Fruit fly (Drosophila melanogaster) S2 (cell line): ENCODE measurements around the gene CG43880.

ENCODE experiments used
- CG8478 ChIP-seq: fragments of >200 bp; optimal IDR thresholded peaks from 2 replicates; lab custom pipeline; 2018
- CTCF ChIP-seq, 2 experiments: fragments of >200 bp; optimal IDR thresholded peaks; 2 replicates each; lab custom pipeline; 2018

CG43880 gene

DNA sequence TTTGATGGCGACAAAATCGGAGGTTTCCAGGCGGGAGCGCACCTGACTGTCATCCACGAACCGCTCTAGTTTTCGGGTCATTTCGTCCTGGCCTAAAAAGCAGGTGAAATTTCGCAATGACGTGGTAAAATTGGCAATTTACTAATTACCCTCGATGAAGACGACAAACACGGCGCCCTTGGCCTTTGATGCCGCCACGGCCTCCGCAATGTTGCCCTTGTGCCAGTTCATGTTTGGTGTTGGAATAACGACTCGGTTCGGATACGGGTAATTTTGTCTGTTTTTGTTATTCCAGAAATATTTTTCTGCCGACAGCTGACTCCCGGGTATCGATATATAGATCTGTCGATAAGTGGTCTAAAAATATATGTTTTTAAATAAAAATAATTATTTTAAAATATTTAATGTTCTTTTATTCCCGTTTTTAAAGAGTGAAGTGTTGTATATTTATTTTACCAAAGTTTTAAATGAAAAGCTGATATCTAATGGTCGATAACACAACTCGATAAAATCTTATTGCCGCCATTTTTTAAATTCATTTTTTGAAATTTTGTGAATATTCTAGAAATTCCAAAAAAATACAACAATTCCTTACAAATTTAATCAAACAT lies 28.7 kb upstream of the CG43880 start, which contains the start of gene CG8042:
CG8042 (minus strand) TSS at position 321 of the 611 bp plus-strand sequence.
- TF ChIP-seq CG8478 (lab: Kevin White, UChicago) (no peak), CTCF (optimal IDR thresholded peaks at IDR 0.05; lab: Kevin White, UChicago) (no peak)

DNA sequence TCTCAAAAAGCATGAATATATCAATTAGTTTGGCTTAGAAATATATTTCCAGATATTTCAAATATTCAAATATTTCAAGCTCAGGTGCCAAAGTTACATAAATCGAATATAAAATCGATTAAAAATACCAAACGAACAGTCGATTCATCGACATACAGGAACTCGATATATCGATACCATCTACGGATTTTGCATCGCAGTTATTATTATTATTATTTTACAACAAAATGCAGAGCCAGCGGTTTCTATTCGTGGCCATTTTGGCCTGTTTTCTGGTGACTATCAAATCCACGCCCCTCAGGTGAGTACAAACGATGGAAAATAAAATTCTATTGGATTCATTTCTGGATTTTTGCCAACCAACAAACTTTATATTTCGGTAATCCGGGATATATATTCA lies 24.3 kb upstream of the CG43880 start, which contains the start of gene RNaseX25:
RNaseX25 (plus strand) TSS at position 147 of the 400 bp plus-strand sequence.
- TF ChIP-seq CTCF (optimal IDR thresholded peaks at IDR 0.05; lab: Kevin White, UChicago), result no peak
- TF ChIP-seq CG8478 (lab: Kevin White, UChicago), result no peak

DNA sequence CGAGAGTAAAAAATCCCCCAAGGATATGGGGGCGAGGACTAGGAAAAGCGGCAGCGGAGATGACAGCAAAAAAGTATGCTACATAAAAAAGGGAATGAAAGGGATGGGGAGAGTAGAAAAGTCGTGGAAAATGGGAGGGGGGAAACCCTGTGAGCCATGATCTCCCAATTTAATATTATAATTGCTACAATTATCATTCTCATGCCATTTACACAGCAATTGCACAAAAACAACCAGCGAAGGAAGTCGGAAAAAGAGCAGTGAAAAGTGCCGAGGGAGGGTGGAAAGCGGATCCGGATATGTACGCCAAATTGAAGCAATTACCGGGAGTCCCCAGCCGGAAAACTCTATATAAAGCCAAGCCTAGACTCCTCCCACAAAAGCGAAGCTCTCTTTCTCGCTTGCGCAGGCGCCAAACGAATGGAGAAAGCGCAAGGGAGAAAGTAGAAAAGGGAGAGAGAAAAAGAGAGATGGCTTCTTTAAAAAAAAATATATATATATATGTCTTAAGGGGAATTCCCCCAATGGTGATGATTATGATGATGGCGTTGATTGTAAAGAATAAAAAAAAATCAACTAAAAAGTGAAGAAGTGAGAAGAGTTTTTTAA lies 22.4 kb upstream of the CG43880 start:
- TF ChIP-seq CTCF (optimal IDR thresholded peaks at IDR 0.05; lab: Kevin White, UChicago), result no peak
- no peak for TF ChIP-seq CG8478 (lab: Kevin White, UChicago)

DNA sequence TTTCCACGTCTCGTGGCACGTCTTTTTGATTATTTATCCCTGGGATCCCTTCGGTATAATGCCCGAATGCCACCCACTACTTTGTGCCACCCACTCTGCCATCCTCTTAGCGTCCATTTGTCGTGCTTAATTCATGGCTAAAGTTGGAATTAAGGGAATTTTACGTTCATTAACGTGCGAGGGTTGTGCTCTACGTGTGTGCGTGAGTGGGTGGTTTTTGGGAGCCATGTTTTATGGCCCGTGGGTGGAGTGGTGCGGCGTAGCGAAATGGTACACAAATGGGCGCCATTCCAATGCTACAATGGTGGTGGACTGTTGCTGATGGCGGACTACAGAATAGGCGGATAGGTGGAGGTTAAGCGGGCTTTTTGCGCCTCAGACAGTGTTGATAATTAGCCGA lies 21.1 kb upstream of the CG43880 start:
- TF ChIP-seq CG8478 (lab: Kevin White, UChicago) (no peak), CTCF (optimal IDR thresholded peaks at IDR 0.05; lab: Kevin White, UChicago) (no peak)

- TF ChIP-seq CG8478 (lab: Kevin White, UChicago) (no peak), CTCF (optimal IDR thresholded peaks at IDR 0.05; lab: Kevin White, UChicago) (no peak)
Measured at dm6 chr3L:7963549-7963948, 17.4 kb upstream of the CG43880 start.

dm6 chr3L:7963022-7963421 lies 16.9 kb upstream of the CG43880 start:
- TF ChIP-seq CG8478 (lab: Kevin White, UChicago), result no peak
- TF ChIP-seq CTCF (optimal IDR thresholded peaks at IDR 0.05; lab: Kevin White, UChicago), result no peak

DNA sequence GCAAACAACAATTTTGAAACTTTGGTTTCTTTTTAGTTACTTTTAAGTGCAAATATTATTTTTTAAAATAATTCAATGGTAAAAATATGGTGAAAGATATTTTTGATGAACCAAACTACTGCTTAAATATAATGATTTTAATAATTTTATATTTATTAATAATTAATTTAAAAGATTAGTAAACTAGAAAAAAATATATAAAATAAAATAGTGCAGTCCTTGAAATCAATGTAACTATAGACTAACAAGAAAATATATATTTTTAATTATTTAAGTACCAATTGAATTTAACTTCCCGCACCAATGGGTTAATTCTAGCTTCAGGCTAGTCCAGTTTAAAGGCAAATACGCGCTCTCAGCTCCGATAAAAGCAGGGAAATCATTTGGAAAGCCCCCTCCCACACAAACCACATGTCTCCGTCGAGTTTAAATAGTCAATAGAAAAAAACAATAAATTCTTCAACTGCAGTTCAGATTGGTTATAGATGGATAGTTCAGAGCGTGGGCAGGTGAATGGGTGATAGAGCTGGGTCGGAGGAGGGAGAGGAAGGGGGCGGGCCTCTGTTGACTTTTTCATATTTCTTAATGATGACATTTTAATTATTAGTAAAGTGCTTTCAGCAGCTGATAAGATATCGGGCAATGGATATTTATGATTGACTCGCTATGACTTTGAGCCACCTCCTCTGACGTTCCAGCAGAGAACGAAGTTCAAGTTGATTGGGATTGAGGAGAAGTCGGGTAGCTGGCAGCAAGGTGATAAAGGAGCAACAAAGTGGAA lies 16.0 kb upstream of the CG43880 start:
- no peak for TF ChIP-seq CTCF (optimal IDR thresholded peaks at IDR 0.05; lab: Kevin White, UChicago)
- no peak for TF ChIP-seq CG8478 (lab: Kevin White, UChicago)

dm6 chr3L:7960707-7961695 lies 14.9 kb upstream of the CG43880 start:
- TF ChIP-seq CG8478 (lab: Kevin White, UChicago), result no peak
- no peak for TF ChIP-seq CTCF (optimal IDR thresholded peaks at IDR 0.05; lab: Kevin White, UChicago)

DNA sequence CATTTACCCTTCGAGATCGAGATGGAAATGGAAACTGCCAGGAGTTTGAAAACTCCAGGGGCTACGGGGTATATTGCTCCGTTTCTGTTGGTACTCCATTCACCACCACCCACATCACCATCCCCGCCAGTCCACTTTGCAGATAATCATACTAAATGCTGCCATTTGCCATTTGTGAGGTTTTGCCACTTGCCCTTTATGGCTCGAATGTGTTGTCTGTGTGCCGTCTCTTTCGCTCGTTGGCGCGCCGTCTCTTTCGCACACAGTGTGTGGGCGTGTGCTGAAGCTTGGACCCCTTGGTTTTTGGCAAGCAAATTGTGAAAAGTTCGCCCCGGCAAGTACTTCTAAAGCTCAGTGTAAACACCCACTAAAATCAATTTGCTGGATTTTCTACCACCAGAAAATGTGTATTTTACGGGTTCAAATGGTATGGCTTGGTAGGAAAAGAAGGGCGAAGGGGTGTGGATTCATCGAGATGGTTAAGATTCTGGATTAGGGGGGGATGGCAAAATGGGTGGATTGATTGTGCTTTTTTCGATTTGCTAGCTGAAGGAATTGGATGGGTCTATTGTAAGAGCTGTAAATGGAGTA lies 12.6 kb upstream of the CG43880 start:
- no peak for TF ChIP-seq CG8478 (lab: Kevin White, UChicago)
- TF ChIP-seq CTCF (optimal IDR thresholded peaks at IDR 0.05; lab: Kevin White, UChicago), result no peak

DNA sequence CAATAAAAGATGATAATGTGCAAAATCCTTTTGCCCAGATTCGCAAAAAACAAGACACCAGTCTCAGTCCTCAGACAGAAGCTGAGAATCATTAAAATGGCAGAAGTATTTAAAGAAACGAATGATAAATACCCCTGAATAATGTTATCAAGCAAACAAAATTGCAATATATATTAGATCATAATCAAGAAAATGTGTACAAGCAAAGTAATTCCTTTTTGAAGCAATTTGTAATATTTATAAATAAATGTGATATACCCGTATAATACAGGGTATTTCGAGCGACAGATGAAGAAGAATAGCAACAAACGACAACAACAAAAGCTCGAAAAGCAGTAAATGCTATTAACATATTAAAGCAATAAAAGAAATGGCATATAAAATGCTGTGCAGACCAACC lies 12.0 kb upstream of the CG43880 start:
- TF ChIP-seq CTCF (optimal IDR thresholded peaks at IDR 0.05; lab: Kevin White, UChicago) (no peak), CG8478 (lab: Kevin White, UChicago) (no peak)

DNA sequence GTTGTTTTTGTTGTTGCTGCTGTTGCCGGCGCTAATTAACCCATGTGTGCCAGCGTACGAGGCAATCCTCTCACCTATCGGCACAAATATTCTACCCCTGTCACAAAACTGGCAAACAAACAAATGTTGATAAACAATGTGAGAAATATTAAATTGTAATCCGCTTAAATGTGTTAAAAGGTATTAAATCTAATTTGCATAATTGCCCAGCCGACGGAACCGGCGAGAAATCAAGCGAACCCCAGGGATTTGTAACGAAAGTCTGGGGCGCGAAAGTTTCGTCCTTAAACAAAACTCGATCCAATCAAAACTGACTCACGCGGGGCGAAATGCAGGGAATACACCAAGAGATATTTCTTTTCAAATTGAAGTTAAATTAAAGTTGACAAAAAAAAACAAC lies 10.6 kb upstream of the CG43880 start:
- TF ChIP-seq CTCF (optimal IDR thresholded peaks at IDR 0.05; lab: Kevin White, UChicago) (no peak), CG8478 (lab: Kevin White, UChicago) (no peak)

dm6 chr3L:7954967-7955366 lies 8.8 kb upstream of the CG43880 start:
- TF ChIP-seq CG8478 (lab: Kevin White, UChicago) (no peak), CTCF (optimal IDR thresholded peaks at IDR 0.05; lab: Kevin White, UChicago) (no peak)

- TF ChIP-seq CTCF (optimal IDR thresholded peaks at IDR 0.05; lab: Kevin White, UChicago), result no peak
- no peak for TF ChIP-seq CG8478 (lab: Kevin White, UChicago)
Measured at dm6 chr3L:7953728-7954127, 7.6 kb upstream of the CG43880 start.

DNA sequence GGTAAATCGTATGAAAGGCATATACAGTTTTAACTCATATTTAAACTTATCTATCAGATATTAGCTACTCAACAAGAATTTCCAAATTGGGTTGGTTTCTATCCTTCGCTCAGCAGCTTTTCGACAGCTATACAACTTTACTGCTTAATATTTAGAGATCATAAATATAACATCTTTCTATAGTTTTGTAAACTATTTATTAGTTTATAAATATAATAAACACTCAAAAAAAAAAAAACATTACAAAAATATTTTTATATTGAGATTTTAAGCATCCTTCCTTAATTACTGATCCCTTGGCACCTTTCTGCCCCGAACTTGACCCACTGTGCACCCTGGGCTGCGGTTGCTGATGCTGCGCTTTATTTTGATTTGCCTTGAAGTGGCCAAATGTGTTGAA lies 6.9 kb upstream of the CG43880 start:
- TF ChIP-seq CG8478 (lab: Kevin White, UChicago), result no peak
- no peak for TF ChIP-seq CTCF (optimal IDR thresholded peaks at IDR 0.05; lab: Kevin White, UChicago)
